In the genomic region with DNA sequence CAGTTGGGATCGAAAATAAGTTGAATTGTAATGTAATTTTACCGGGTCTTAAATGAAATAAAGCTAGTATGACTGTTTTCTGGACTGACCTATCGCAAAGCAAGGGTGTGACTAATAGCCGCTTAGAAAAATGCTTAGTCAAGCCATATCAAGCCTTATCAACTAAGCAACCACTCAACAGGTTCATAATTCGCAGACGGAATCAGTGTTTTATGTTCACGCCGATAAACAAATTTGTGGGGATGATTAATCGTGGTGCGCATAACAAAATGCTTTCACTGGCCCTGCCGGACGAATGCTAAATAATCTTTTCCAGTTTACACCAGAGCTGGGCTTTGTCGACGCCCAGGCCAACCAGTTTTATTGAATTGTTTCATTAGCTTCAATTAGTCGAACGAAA, we compare ENCODE assay signal across 3 fruit fly cellular contexts.
A peak's percentile ranks its signal among the peaks of the same experiment; 100 is the strongest.
TF ChIP-seq lines count a peak whose summit lies in the region.

No protein-coding gene starts in this region.

- no peak for TF ChIP-seq CTCF in whole organism, embryonic (GFP tag; optimal IDR thresholded peaks at IDR 0.05; lab: Kevin White, UChicago)

TF ChIP-seq in whole organism, adult, 20 proteins besides CTCF, POLR2A, EP300 and RAD21:
- TF ChIP-seq CG7101 (tag; optimal IDR thresholded peaks at IDR 0.05; lab: Kevin White, UChicago) (no peak), tj (GFP tag; optimal IDR thresholded peaks at IDR 0.05; lab: Kevin White, UChicago) (peak; percentile 73), ovo (GFP tag; optimal IDR thresholded peaks at IDR 0.05; lab: Kevin White, UChicago) (no peak), CG12768 (GFP tag; optimal IDR thresholded peaks at IDR 0.05; lab: Kevin White, UChicago) (no peak), kay (GFP tag; lab: Kevin White, UChicago; ENCODE audit: borderline replicate concordance) (peak; percentile 81), CG33017 (tag; optimal IDR thresholded peaks at IDR 0.05; lab: Kevin White, UChicago) (no peak), toe (GFP tag; optimal IDR thresholded peaks at IDR 0.05; lab: Kevin White, UChicago) (no peak), cnc (optimal IDR thresholded peaks at IDR 0.05; lab: Kevin White, UChicago) (peak in 1 of 2 experiments; percentile 38), CG7045 (GFP tag; optimal IDR thresholded peaks at IDR 0.05; lab: Kevin White, UChicago) (no peak), bab1 (GFP tag; optimal IDR thresholded peaks at IDR 0.05; lab: Kevin White, UChicago) (no peak)

TF ChIP-seq in whole organism, embryonic, 481 proteins besides CTCF, POLR2A, EP300 and RAD21:
- TF ChIP-seq sd (tag; optimal IDR thresholded peaks at IDR 0.05; lab: Kevin White, UChicago) (no peak), Hmx (GFP tag; optimal IDR thresholded peaks at IDR 0.05; lab: Kevin White, UChicago) (no peak), bab2 (GFP tag; optimal IDR thresholded peaks at IDR 0.05; lab: Kevin White, UChicago) (no peak), B-H2 (GFP tag; optimal IDR thresholded peaks at IDR 0.05; lab: Kevin White, UChicago) (peak; percentile 19), tna (GFP tag; IDR thresholded peaks at IDR 0.05; lab: Robert Waterston, UW; ENCODE audit: partially characterized antibody) (no peak), CG5180 (GFP tag; optimal IDR thresholded peaks at IDR 0.05; lab: Kevin White, UChicago) (no peak), CG11456 (GFP tag; IDR thresholded peaks at IDR 0.05; lab: Robert Waterston, UW) (no peak), CG1529 (GFP tag; optimal IDR thresholded peaks at IDR 0.05; lab: Kevin White, UChicago) (no peak), Taf1 (GFP tag; IDR thresholded peaks at IDR 0.05; lab: Robert Waterston, UW) (no peak), ato (GFP tag; IDR thresholded peaks at IDR 0.05; lab: Robert Waterston, UW; ENCODE audit: partially characterized antibody) (no peak), NfI (GFP tag; optimal IDR thresholded peaks at IDR 0.05; lab: Kevin White, UChicago) (no peak), Opbp (GFP tag; IDR thresholded peaks at IDR 0.05; lab: Robert Waterston, UW; ENCODE audit: partially characterized antibody) (no peak), CG18764 (GFP tag; optimal IDR thresholded peaks at IDR 0.05; lab: Kevin White, UChicago) (no peak), otp (GFP tag; IDR thresholded peaks at IDR 0.05; lab: Robert Waterston, UW) (0 out of 3 replicates have a peak, but pooled peaks have one; percentile 41), exex (tag; optimal IDR thresholded peaks at IDR 0.05; lab: Kevin White, UChicago) (peak; percentile 87), sug (tag; optimal IDR thresholded peaks at IDR 0.05; lab: Kevin White, UChicago) (peak; percentile 61), CG34376 (GFP tag; optimal IDR thresholded peaks at IDR 0.05; lab: Kevin White, UChicago) (peak; percentile 74), CG4730 (GFP tag; IDR thresholded peaks at IDR 0.05; lab: Robert Waterston, UW) (no peak), CG13296 (GFP tag; optimal IDR thresholded peaks at IDR 0.05; lab: Kevin White, UChicago) (peak; percentile 18), slbo (GFP tag; IDR thresholded peaks at IDR 0.05; lab: Robert Waterston, UW) (no peak), CG33557 (GFP tag; optimal IDR thresholded peaks at IDR 0.05; lab: Kevin White, UChicago) (no peak), Chrac-16 (GFP tag; optimal IDR thresholded peaks at IDR 0.05; lab: Kevin White, UChicago) (no peak), CG10979 (tag; optimal IDR thresholded peaks at IDR 0.05; lab: Kevin White, UChicago) (no peak), shn (GFP tag; optimal IDR thresholded peaks at IDR 0.05; lab: Kevin White, UChicago) (no peak), mirr (GFP tag; optimal IDR thresholded peaks at IDR 0.05; lab: Kevin White, UChicago) (peak; percentile 71), Xrp1 (GFP tag; IDR thresholded peaks at IDR 0.05; lab: Robert Waterston, UW) (no peak), Pdp1 (GFP tag; optimal IDR thresholded peaks at IDR 0.05; lab: Kevin White, UChicago) (peak in 1 of 2 experiments; percentile 39), CG8359 (GFP tag; optimal IDR thresholded peaks at IDR 0.05; lab: Kevin White, UChicago; ENCODE audit: borderline replicate concordance) (no peak), ranshi (GFP tag; IDR thresholded peaks at IDR 0.05; lab: Robert Waterston, UW) (no peak), onecut (GFP tag; IDR thresholded peaks at IDR 0.05; lab: Robert Waterston, UW) (no peak), CG7556 (GFP tag; optimal IDR thresholded peaks at IDR 0.05; lab: Kevin White, UChicago) (no peak), ERR (GFP tag; optimal IDR thresholded peaks at IDR 0.05; lab: Kevin White, UChicago) (no peak), Med (GFP tag; lab: Kevin White, UChicago) (peak; percentile 28), CG15514 (GFP tag; optimal IDR thresholded peaks at IDR 0.05; lab: Kevin White, UChicago) (peak; percentile 71)

TF ChIP-seq in whole organism, prepupa, 60 proteins besides CTCF, POLR2A, EP300 and RAD21:
- TF ChIP-seq fkh (GFP tag; optimal IDR thresholded peaks at IDR 0.05; lab: Kevin White, UChicago) (peak; percentile 45), acj6 (GFP tag; optimal IDR thresholded peaks at IDR 0.05; lab: Kevin White, UChicago) (no peak)
TF ChIP-seq in whole organism, prepupa: peak in this region for 1.
